Fruit fly (Drosophila melanogaster): ENCODE data around the gene shop.
A peak's percentile ranks its signal among the peaks of the same experiment; 100 is the strongest.

Gene shop

DNA sequence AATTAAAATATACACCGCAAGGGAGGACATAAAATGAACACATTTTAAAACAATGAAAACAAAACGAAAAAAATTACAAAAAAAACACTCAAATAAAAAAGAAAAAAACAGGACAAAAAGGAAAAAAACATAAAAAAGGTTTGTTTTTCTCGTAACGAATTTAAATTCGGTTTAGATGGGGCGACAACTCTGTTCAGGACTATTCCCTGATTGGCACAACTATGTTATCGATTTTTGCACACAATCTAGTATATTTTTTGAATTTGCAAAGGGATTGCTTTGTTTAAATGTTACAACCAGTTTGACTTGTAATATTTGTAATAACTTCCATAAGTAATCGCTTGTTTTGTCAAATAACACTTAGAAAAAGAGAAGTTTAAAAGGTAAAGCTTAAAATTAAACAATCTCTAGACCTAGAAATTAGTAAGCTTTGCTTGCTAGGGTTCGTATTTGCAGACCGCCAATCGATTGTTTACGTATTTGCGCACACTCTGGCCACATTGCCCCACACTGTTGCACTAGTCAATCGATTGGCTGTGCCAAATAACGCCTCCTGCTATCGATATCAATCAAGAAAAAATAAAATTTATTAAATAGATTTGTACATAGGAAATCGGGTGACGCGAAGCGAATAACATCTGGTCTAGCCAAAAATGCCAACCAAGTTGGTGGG, 35.8 kb upstream of the shop start, which contains the start of gene CG7332 (continued):
- TF ChIP-seq CG15601 (tag; optimal IDR thresholded peaks at IDR 0.05), result no peak
- no peak for TF ChIP-seq repo (GFP tag; optimal IDR thresholded peaks at IDR 0.05)
- TF ChIP-seq Doc3 (GFP tag; IDR thresholded peaks at IDR 0.05; ENCODE audit: partially characterized antibody), result peak; percentile 46; the same call in 1 of the 3 replicates
- TF ChIP-seq CG2712 (tag; optimal IDR thresholded peaks at IDR 0.05), result peak; percentile 14
- no peak for TF ChIP-seq esg (GFP tag; conservative IDR thresholded peaks at IDR 0.05)
- peak; percentile 21 for TF ChIP-seq CG30020 (tag; optimal IDR thresholded peaks at IDR 0.05)
- peak; percentile 76 for TF ChIP-seq HLH4C (GFP tag; IDR thresholded peaks at IDR 0.05; ENCODE audit: partially characterized antibody)
- TF ChIP-seq knrl (GFP tag; IDR thresholded peaks at IDR 0.05; ENCODE audit: partially characterized antibody), result peak; percentile 66
- TF ChIP-seq caup (GFP tag; optimal IDR thresholded peaks at IDR 0.05; ENCODE audit: severe bottlenecking), result no peak
- peak; percentile 44 for TF ChIP-seq MBD-R2 (GFP tag; IDR thresholded peaks at IDR 0.05)
- no peak for TF ChIP-seq ab (GFP tag; optimal IDR thresholded peaks at IDR 0.05)
- no peak for TF ChIP-seq sc (optimal IDR thresholded peaks at IDR 0.05)
- no peak for TF ChIP-seq sc (GFP tag; optimal IDR thresholded peaks at IDR 0.05)
- no peak for TF ChIP-seq sd (tag; optimal IDR thresholded peaks at IDR 0.05)
- TF ChIP-seq wdn (GFP tag; IDR thresholded peaks at IDR 0.05), result no peak
- TF ChIP-seq lmd (GFP tag; IDR thresholded peaks at IDR 0.05), result no peak
- no peak for TF ChIP-seq CG17829 (tag; optimal IDR thresholded peaks at IDR 0.05)
- TF ChIP-seq Nf-YC (tag; optimal IDR thresholded peaks at IDR 0.05), result no peak
- no peak for TF ChIP-seq fu2 (GFP tag; optimal IDR thresholded peaks at IDR 0.05)
- no peak for TF ChIP-seq otp (GFP tag; IDR thresholded peaks at IDR 0.05)
- TF ChIP-seq row (GFP tag; IDR thresholded peaks at IDR 0.05), result peak; percentile 29; the same call in 1 of the 3 replicates
- TF ChIP-seq onecut (GFP tag; IDR thresholded peaks at IDR 0.05), result peak; percentile 50; the same call in 1 of the 2 replicates
- no peak for TF ChIP-seq CG15011 (GFP tag; optimal IDR thresholded peaks at IDR 0.05)
- 0 out of 2 replicates have a peak, but pooled peaks have one; percentile 9 for TF ChIP-seq Rfx (GFP tag; IDR thresholded peaks at IDR 0.05)
- peak; percentile 69 for TF ChIP-seq CG9797 (GFP tag; optimal IDR thresholded peaks at IDR 0.05)
- TF ChIP-seq E2f2 (GFP tag; IDR thresholded peaks at IDR 0.05), result peak; percentile 72; the same call in 1 of the 2 replicates
- no peak for TF ChIP-seq zf30C (GFP tag; optimal IDR thresholded peaks at IDR 0.05)
- 0 out of 3 replicates have a peak, but pooled peaks have one; percentile 16 for TF ChIP-seq CG17361 (GFP tag; IDR thresholded peaks at IDR 0.05)
- no peak for TF ChIP-seq Optix (GFP tag; IDR thresholded peaks at IDR 0.05)
- no peak for TF ChIP-seq MTF-1 (GFP tag; optimal IDR thresholded peaks at IDR 0.05; ENCODE audit: borderline replicate concordance)
- TF ChIP-seq gce (GFP tag; IDR thresholded peaks at IDR 0.05), result no peak
- TF ChIP-seq CG12769 (tag; optimal IDR thresholded peaks at IDR 0.05), result no peak
- peak; percentile 66 for TF ChIP-seq Scr (GFP tag; IDR thresholded peaks at IDR 0.05; ENCODE audit: partially characterized antibody)
- TF ChIP-seq CG15269 (tag; optimal IDR thresholded peaks at IDR 0.05), result no peak
- TF ChIP-seq CG9817 (tag; optimal IDR thresholded peaks at IDR 0.05), result no peak
- TF ChIP-seq D19A (tag; optimal IDR thresholded peaks at IDR 0.05), result no peak
- peak; percentile 74 for TF ChIP-seq Sin3A (optimal IDR thresholded peaks at IDR 0.05)
- TF ChIP-seq Atf6 (GFP tag; IDR thresholded peaks at IDR 0.05), result 0 out of 2 replicates have a peak, but pooled peaks have one; percentile 28
- TF ChIP-seq CG34376 (GFP tag; optimal IDR thresholded peaks at IDR 0.05), result no peak
- no peak for TF ChIP-seq Xbp1 (GFP tag; optimal IDR thresholded peaks at IDR 0.05)
- no peak for TF ChIP-seq CG3065 (GFP tag; optimal IDR thresholded peaks at IDR 0.05)
- TF ChIP-seq Ptx1 (GFP tag; IDR thresholded peaks at IDR 0.05), result peak; percentile 28; the same call in 1 of the 2 replicates
- no peak for TF ChIP-seq br (optimal IDR thresholded peaks at IDR 0.05)
- peak; percentile 54; the same call in 1 of the 3 replicates for TF ChIP-seq Opbp (GFP tag; IDR thresholded peaks at IDR 0.05; ENCODE audit: partially characterized antibody)
- TF ChIP-seq CG13287 (GFP tag; IDR thresholded peaks at IDR 0.05; ENCODE audit: partially characterized antibody), result peak; percentile 63
- peak; percentile 46 for TF ChIP-seq Myb (GFP tag; optimal IDR thresholded peaks at IDR 0.05)
- no peak for TF ChIP-seq tin (GFP tag; optimal IDR thresholded peaks at IDR 0.05)
- TF ChIP-seq trem (tag; optimal IDR thresholded peaks at IDR 0.05), result peak; percentile 14
- TF ChIP-seq CTCF (GFP tag; optimal IDR thresholded peaks at IDR 0.05), result no peak
- TF ChIP-seq Sry-δ (GFP tag; optimal IDR thresholded peaks at IDR 0.05), result peak; percentile 69
- TF ChIP-seq pb (GFP tag; optimal IDR thresholded peaks at IDR 0.05), result no peak
